Worm (Caenorhabditis elegans) whole organism, L4/young adult: ENCODE results near the gene egl-2.

Experiments
- W03F9.2 ChIP-seq: fragments of 150-350 bp; optimal IDR thresholded peaks from 2 replicates; lab custom pipeline; 2014; ENCODE audit warnings: missing biosample characterization, missing genetic modification characterization
- dao-5 ChIP-seq: sonication (generic microtip); optimal IDR thresholded peaks from 2 replicates; lab custom pipeline; 2016; ENCODE audit warnings: missing genotype, missing genetic modification characterization, moderate library complexity, missing compliant biosample characterization
- him-1 ChIP-seq: sonication (generic microtip); optimal IDR thresholded peaks from 2 replicates; lab custom pipeline; 2016; ENCODE audit warnings: missing genotype, missing genetic modification reagents, missing genetic modification characterization, missing compliant biosample characterization

DNA sequence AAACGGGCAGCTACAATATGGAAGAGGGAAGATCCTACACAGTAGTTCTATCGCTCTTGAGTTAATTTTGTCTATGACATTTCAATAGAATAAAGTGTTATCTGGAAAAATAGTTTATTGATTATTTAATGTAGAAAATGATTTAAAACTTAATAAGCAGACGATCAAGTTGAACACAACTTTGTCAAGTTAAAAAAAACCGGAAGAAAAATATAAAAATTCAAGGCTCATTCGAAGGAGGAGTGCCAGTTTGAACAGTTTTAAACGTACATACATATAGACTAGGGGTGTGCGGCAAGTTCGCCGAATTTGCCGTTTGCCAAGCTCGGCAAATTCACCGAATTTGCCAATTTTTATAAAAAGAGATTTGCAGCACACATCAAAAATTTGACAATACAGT lies at the start of gene egl-2:
- TF ChIP-seq W03F9.2 (tag; lab: Kevin White, UChicago) = no peak
- no peak for TF ChIP-seq dao-5 (tag; lab: Kevin White, UChicago)
- TF ChIP-seq him-1 = no peak
